Worm (Caenorhabditis elegans) whole organism, L2 larva: ENCODE results near the gene haf-8.

Source experiments
- F13H6.1 ChIP-seq: sonication (generic microtip); optimal IDR thresholded peaks from 2 replicates; lab custom pipeline; 2016; ENCODE audit warnings: missing genetic modification characterization, missing compliant biosample characterization
- R02D3.7 ChIP-seq: fragments of 150-350 bp; optimal IDR thresholded peaks from 2 replicates; lab custom pipeline; 2014; ENCODE audit warnings: missing biosample characterization, missing genetic modification characterization
- crh-2 ChIP-seq: sonication (generic microtip); optimal IDR thresholded peaks from 2 replicates; lab custom pipeline; 2017; ENCODE audit warnings: missing biosample characterization, missing genetic modification characterization
- dmd-4 ChIP-seq: sonication (generic microtip); optimal IDR thresholded peaks from 2 replicates; lab custom pipeline; 2017; ENCODE audit warnings: missing biosample characterization, missing genetic modification characterization
- egl-27 ChIP-seq: sonication (generic microtip); optimal IDR thresholded peaks from 3 replicates; lab custom pipeline; 2017; ENCODE audit warnings: missing biosample characterization, missing genetic modification reagents, missing genetic modification characterization
- elt-3 ChIP-seq: sonication (generic microtip); optimal IDR thresholded peaks from 2 replicates; lab custom pipeline; 2017; ENCODE audit warnings: missing biosample characterization, missing genetic modification characterization
- mab-5 ChIP-seq: fragments of 150-350 bp; optimal IDR thresholded peaks from 2 replicates; lab custom pipeline; 2014; ENCODE audit warnings: missing biosample characterization, missing genetic modification characterization
- mdl-1 ChIP-seq, 2 experiments: fragments of 150-350 bp in 1 of 2; sonication (generic microtip) in 1 of 2; optimal IDR thresholded peaks; 2 replicates each; lab custom pipeline; 2017; ENCODE audit warnings: missing biosample characterization in 2 of 2, missing genetic modification characterization in 2 of 2
- nhr-12 ChIP-seq: fragments of 150-350 bp; optimal IDR thresholded peaks from 2 replicates; lab custom pipeline; 2014; ENCODE audit warnings: missing biosample characterization, missing genetic modification characterization
- nhr-237 ChIP-seq: fragments of 150-350 bp; optimal IDR thresholded peaks from 2 replicates; lab custom pipeline; 2014; ENCODE audit warnings: missing biosample characterization, missing genetic modification characterization
- nhr-25 ChIP-seq: fragments of 150-350 bp; sonication (generic microtip); optimal IDR thresholded peaks from 3 replicates; lab custom pipeline; 2014; ENCODE audit warnings: missing biosample characterization, missing genetic modification characterization
- unc-55 ChIP-seq: fragments of 150-350 bp; sonication (generic microtip); optimal IDR thresholded peaks from 3 replicates; lab custom pipeline; 2014; ENCODE audit warnings: missing biosample characterization, missing genetic modification reagents, missing genetic modification characterization

- TF ChIP-seq elt-3 (tag; lab: Kevin White, UChicago) (no peak), unc-55 (GFP tag; lab: Kevin White, UChicago) (no peak), nhr-237 (tag; lab: Kevin White, UChicago) (no peak), nhr-25 (tag; lab: Kevin White, UChicago) (no peak), nhr-12 (tag; lab: Kevin White, UChicago) (no peak), R02D3.7 (no peak), egl-27 (tag; lab: Kevin White, UChicago) (no peak), F13H6.1 (tag; lab: Kevin White, UChicago) (no peak), dmd-4 (no peak), mdl-1 (tag; optimal IDR thresholded peaks at IDR 0.05; lab: Kevin White, UChicago) (no peak), crh-2 (tag; lab: Kevin White, UChicago) (no peak), mab-5 (no peak)
Measured at ce11 chrIV:14658054-14658631, 41.6 kb downstream of the haf-8 start, which contains the start of gene anoh-2.
